Fruit fly (Drosophila melanogaster) whole organism, adult: ENCODE results near the gene CG5567.
A peak's percentile ranks its signal among the peaks of the same experiment; 100 is the strongest.

ENCODE experiments used
- CG12768 ChIP-seq: fragments of 200-800 bp; sonication (Bioruptor generic); optimal IDR thresholded peaks from 2 replicates; lab custom pipeline; 2017; ENCODE audit warnings: missing biosample characterization, missing genetic modification characterization, mild to moderate bottlenecking, moderate library complexity, missing genetic modification reagents
- CG1620 ChIP-seq: fragments of 200-800 bp; sonication (Bioruptor generic); optimal IDR thresholded peaks from 2 replicates; lab custom pipeline; 2016; ENCODE audit warnings: missing biosample characterization, missing genetic modification characterization
- CG5204 ChIP-seq: fragments of 200-800 bp; sonication (Bioruptor generic); optimal IDR thresholded peaks from 2 replicates; lab custom pipeline; 2016; ENCODE audit warnings: missing biosample characterization, missing genetic modification characterization
- Crg-1 ChIP-seq: fragments of 200-800 bp; sonication (Bioruptor generic); optimal IDR thresholded peaks from 2 replicates; lab custom pipeline; 2016; ENCODE audit warnings: missing biosample characterization, missing genetic modification characterization
- Mnt ChIP-seq: fragments of 200-800 bp; sonication (Bioruptor generic); optimal IDR thresholded peaks from 2 replicates; lab custom pipeline; 2016; ENCODE audit warnings: missing biosample characterization, mild to moderate bottlenecking, missing genetic modification characterization
- cic ChIP-seq: fragments of 200-800 bp; sonication (Bioruptor generic); optimal IDR thresholded peaks from 2 replicates; lab custom pipeline; 2017; ENCODE audit warnings: missing biosample characterization, mild to moderate bottlenecking, missing genetic modification characterization, moderate library complexity
- ovo ChIP-seq: fragments of 200-800 bp; sonication (Bioruptor generic); optimal IDR thresholded peaks from 2 replicates; lab custom pipeline; 2016; ENCODE audit warnings: missing biosample characterization, missing genetic modification characterization
- pad ChIP-seq: fragments of 200-800 bp; sonication (Bioruptor generic); optimal IDR thresholded peaks from 3 replicates; lab custom pipeline; 2017; ENCODE audit warnings: missing biosample characterization, missing genetic modification characterization, mild to moderate bottlenecking, moderate library complexity, missing genetic modification reagents
- tj ChIP-seq: fragments of 200-800 bp; sonication (Bioruptor generic); optimal IDR thresholded peaks from 3 replicates; lab custom pipeline; 2017; ENCODE audit warnings: missing biosample characterization, mild to moderate bottlenecking, missing genetic modification characterization, moderate library complexity

- TF ChIP-seq tj (GFP tag; lab: Kevin White, UChicago) (peak; percentile 21), ovo (GFP tag; lab: Kevin White, UChicago) (no peak), CG12768 (peak; percentile 74), Mnt (peak; percentile 8), cic (GFP tag; lab: Kevin White, UChicago) (peak; percentile 82), pad (GFP tag; lab: Kevin White, UChicago) (peak; percentile 41), CG1620 (no peak), Crg-1 (no peak), CG5204 (GFP tag; lab: Kevin White, UChicago) (peak; percentile 48)
Measured at dm6 chr3L:17814036-17814435, 29.3 kb downstream of the CG5567 start, which contains the start of gene Cln3.
